Fruit fly (Drosophila melanogaster): ENCODE data around the gene CG33493.

CG33493 gene

DNA sequence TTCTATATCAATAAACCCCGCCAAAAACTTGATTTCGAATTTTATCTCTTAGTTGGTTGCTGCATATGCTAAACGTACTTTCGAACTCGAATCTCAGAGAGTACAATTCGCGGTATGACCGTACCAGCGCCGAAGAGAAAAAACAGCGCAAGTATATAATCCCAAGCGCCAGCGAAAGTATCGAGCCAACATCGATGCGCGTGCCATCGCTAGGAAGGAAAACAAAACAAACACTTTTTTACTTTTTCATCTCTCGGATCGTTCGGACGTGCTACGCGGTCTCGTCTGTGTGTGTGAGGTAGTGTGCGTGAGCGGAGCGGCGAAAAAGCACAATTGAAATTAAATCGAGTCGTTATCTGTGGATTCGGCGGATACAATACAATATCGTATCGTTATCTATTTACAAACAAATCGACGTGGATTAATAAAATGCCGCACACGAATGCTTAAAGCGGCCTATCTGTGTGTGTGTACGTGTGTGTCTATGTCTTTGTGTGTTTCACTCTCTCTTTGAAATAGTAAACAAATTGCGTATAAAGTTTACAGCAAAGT lies 28.4 kb downstream of the CG33493 start, which contains the start of gene simj (continued):
- TF ChIP-seq corto (GFP tag; optimal IDR thresholded peaks at IDR 0.05) (peak; percentile 2), CG16779 (GFP tag; IDR thresholded peaks at IDR 0.05) (0 out of 2 replicates have a peak, but pooled peaks have one; percentile 27), CG11456 (GFP tag; IDR thresholded peaks at IDR 0.05) (no peak), CG17328 (GFP tag; IDR thresholded peaks at IDR 0.05) (peak; percentile 38), pb (GFP tag; optimal IDR thresholded peaks at IDR 0.05) (peak; percentile 10), CG12769 (tag; optimal IDR thresholded peaks at IDR 0.05) (peak; percentile 84), CG3726 (GFP tag; IDR thresholded peaks at IDR 0.05) (no peak), CG15479 (GFP tag; optimal IDR thresholded peaks at IDR 0.05) (no peak), cad (GFP tag; optimal IDR thresholded peaks at IDR 0.05) (no peak), Oli (tag; optimal IDR thresholded peaks at IDR 0.05) (no peak), HmgD (GFP tag; optimal IDR thresholded peaks at IDR 0.05) (peak; percentile 59), H15 (GFP tag; IDR thresholded peaks at IDR 0.05) (no peak), CG2875 (GFP tag; optimal IDR thresholded peaks at IDR 0.05) (peak; percentile 17), Bdp1 (GFP tag; optimal IDR thresholded peaks at IDR 0.05) (no peak), zfh1 (GFP tag; IDR thresholded peaks at IDR 0.05) (peak; percentile 69; the same call in 2 of the 3 replicates), Myb (GFP tag; optimal IDR thresholded peaks at IDR 0.05) (peak; percentile 50), CG2199 (GFP tag; IDR thresholded peaks at IDR 0.05) (0 out of 3 replicates have a peak, but pooled peaks have one; percentile 10), chif (GFP tag; optimal IDR thresholded peaks at IDR 0.05) (no peak), Dad (GFP tag; optimal IDR thresholded peaks at IDR 0.05) (peak; percentile 77), CG5245 (GFP tag; optimal IDR thresholded peaks at IDR 0.05) (no peak), bowl (GFP tag; IDR thresholded peaks at IDR 0.05) (no peak), sc (optimal IDR thresholded peaks at IDR 0.05) (no peak), sc (GFP tag; optimal IDR thresholded peaks at IDR 0.05) (no peak), Trl (optimal IDR thresholded peaks at IDR 0.05) (peak in 1 of 2 experiments; percentile 12), Trl (GFP tag; optimal IDR thresholded peaks at IDR 0.05) (peak; percentile 63), Hr78 (GFP tag; optimal IDR thresholded peaks at IDR 0.05) (no peak), CG34224 (GFP tag; IDR thresholded peaks at IDR 0.05; ENCODE audit: partially characterized antibody) (peak; percentile 90), NC2β (GFP tag; optimal IDR thresholded peaks at IDR 0.05) (peak; percentile 52), CG9215 (GFP tag; IDR thresholded peaks at IDR 0.05) (no peak), CG30020 (tag; optimal IDR thresholded peaks at IDR 0.05) (peak; percentile 16), CG4820 (GFP tag; optimal IDR thresholded peaks at IDR 0.05) (no peak), trem (tag; optimal IDR thresholded peaks at IDR 0.05) (peak; percentile 78), nom (GFP tag; optimal IDR thresholded peaks at IDR 0.05) (peak; percentile 72), Xrp1 (GFP tag; IDR thresholded peaks at IDR 0.05) (peak; percentile 39; the same call in 1 of the 2 replicates), Gug (GFP tag; IDR thresholded peaks at IDR 0.05) (peak; percentile 27; the same call in 1 of the 4 replicates), CG6765 (GFP tag; optimal IDR thresholded peaks at IDR 0.05) (peak; percentile 59), D19B (GFP tag; optimal IDR thresholded peaks at IDR 0.05) (no peak), CG4328 (GFP tag; optimal IDR thresholded peaks at IDR 0.05) (peak; percentile 28), CG31224 (GFP tag; IDR thresholded peaks at IDR 0.05) (no peak), so (GFP tag; IDR thresholded peaks at IDR 0.05) (peak; percentile 57; the same call in 1 of the 3 replicates), HHEX (GFP tag; optimal IDR thresholded peaks at IDR 0.05) (peak; percentile 39), Oaz (GFP tag; IDR thresholded peaks at IDR 0.05) (no peak), CG11247 (GFP tag; IDR thresholded peaks at IDR 0.05) (0 out of 2 replicates have a peak, but pooled peaks have one; percentile 13), sqz (GFP tag; optimal IDR thresholded peaks at IDR 0.05) (peak; percentile 67), CG12299 (tag; optimal IDR thresholded peaks at IDR 0.05) (peak; percentile 64), CG6854 (GFP tag; optimal IDR thresholded peaks at IDR 0.05) (no peak), ftz-f1 (GFP tag; optimal IDR thresholded peaks at IDR 0.05) (peak; percentile 14), CG11093 (GFP tag; IDR thresholded peaks at IDR 0.05) (no peak), schlank (tag; optimal IDR thresholded peaks at IDR 0.05) (peak; percentile 43), Doc2 (GFP tag; IDR thresholded peaks at IDR 0.05) (no peak), CG1832 (GFP tag; optimal IDR thresholded peaks at IDR 0.05) (no peak)

Data from whole organism, embryonic.